Worm (Caenorhabditis elegans) whole organism, midembryonic: ENCODE results near the gene amt-4.

Source experiments
- flt-1 ChIP-seq: fragments of 200-800 bp; sonication (Bioruptor generic); IDR thresholded peaks from 2 replicates; pipeline ENCODE4 v1.3.6; 2022; ENCODE audit warnings: missing genetic modification characterization, missing compliant biosample characterization
- klf-2 ChIP-seq: fragments of 200-800 bp; sonication (Bioruptor generic); conservative IDR thresholded peaks from 2 replicates; pipeline ENCODE4 v1.3.6; 2022; ENCODE audit warnings: missing genetic modification reagents, missing genetic modification characterization, missing compliant biosample characterization
- med-1 ChIP-seq: sonication (generic microtip); optimal IDR thresholded peaks from 2 replicates; lab custom pipeline; 2017; ENCODE audit warnings: missing genetic modification characterization, mild to moderate bottlenecking, missing compliant biosample characterization, antibody characterized with exemption, missing genetic modification reagents; ENCODE audit not compliant: insufficient read depth
- ztf-23 ChIP-seq: fragments of 200-800 bp; sonication (Bioruptor generic); IDR thresholded peaks from 2 replicates; pipeline ENCODE4 v1.3.6; 2022; ENCODE audit warnings: missing genetic modification reagents, missing genetic modification characterization, missing compliant biosample characterization

ce11 chrX:4553033-4553432 lies 12.1 kb upstream of the amt-4 start:
- TF ChIP-seq ztf-23 (GFP tag; lab: Robert Waterston, UW), result no peak
- no peak for TF ChIP-seq med-1 (GFP tag; lab: Kevin White, UChicago)
- no peak for TF ChIP-seq klf-2
- TF ChIP-seq flt-1 (GFP tag; lab: Robert Waterston, UW), result no peak
